Worm (Caenorhabditis elegans): Measurements from ENCODE around the gene lin-37.

Gene lin-37

ce11 chrIII:7114952-7115488 lies 42.7 kb upstream of the lin-37 start, which contains the start of gene nhr-10 (continued):
- TF ChIP-seq sup-37 (GFP tag; optimal IDR thresholded peaks at IDR 0.05) (no peak), nhr-47 (tag; optimal IDR thresholded peaks at IDR 0.05) (peak; percentile 74), lir-3 (tag; optimal IDR thresholded peaks at IDR 0.05; ENCODE audit: poor library complexity) (no peak), fkh-4 (tag; optimal IDR thresholded peaks at IDR 0.05; ENCODE audit: borderline replicate concordance) (no peak)

ce11 chrIII:7112285-7112684 lies 39.9 kb upstream of the lin-37 start:
- TF ChIP-seq fos-1 (tag; optimal IDR thresholded peaks at IDR 0.05): no peak
- TF ChIP-seq nhr-71 (tag; optimal IDR thresholded peaks at IDR 0.05): no peak
- TF ChIP-seq Y116A8C.19 (tag; optimal IDR thresholded peaks at IDR 0.05; ENCODE audit: borderline replicate concordance): no peak
- TF ChIP-seq C34B4.2 (tag; optimal IDR thresholded peaks at IDR 0.05): no peak
- no peak for TF ChIP-seq unc-130 (tag; optimal IDR thresholded peaks at IDR 0.05)
- TF ChIP-seq irx-1 (tag; optimal IDR thresholded peaks at IDR 0.05): no peak
- no peak for TF ChIP-seq rnt-1 (tag; optimal IDR thresholded peaks at IDR 0.05)
- no peak for TF ChIP-seq nhr-77 (tag; optimal IDR thresholded peaks at IDR 0.05)
- no peak for TF ChIP-seq C16A3.4 (tag; optimal IDR thresholded peaks at IDR 0.05)
- no peak for TF ChIP-seq lsy-2 (tag; optimal IDR thresholded peaks at IDR 0.05)
- TF ChIP-seq snu-23 (GFP tag; optimal IDR thresholded peaks at IDR 0.05): no peak
- TF ChIP-seq swsn-7 (tag; optimal IDR thresholded peaks at IDR 0.05): no peak
- TF ChIP-seq zip-4 (GFP tag; optimal IDR thresholded peaks at IDR 0.05): no peak
- no peak for TF ChIP-seq nhr-19 (GFP tag; conservative IDR thresholded peaks at IDR 0.05)

- no peak for TF ChIP-seq hlh-17 (GFP tag; optimal IDR thresholded peaks at IDR 0.05; ENCODE audit: borderline replicate concordance)
- TF ChIP-seq lin-13 (GFP tag; optimal IDR thresholded peaks at IDR 0.05): no peak
- TF ChIP-seq grh-1 (GFP tag; IDR thresholded peaks at IDR 0.05): no peak
- no peak for TF ChIP-seq nhr-77 (tag; optimal IDR thresholded peaks at IDR 0.05)
- no peak for TF ChIP-seq zip-4 (GFP tag; optimal IDR thresholded peaks at IDR 0.05)
- no peak for TF ChIP-seq sup-37 (GFP tag; optimal IDR thresholded peaks at IDR 0.05)
- TF ChIP-seq hpl-2 (GFP tag; optimal IDR thresholded peaks at IDR 0.05): no peak
- TF ChIP-seq ama-1 (optimal IDR thresholded peaks at IDR 0.05): no peak
These were observed 39.4 kb upstream of the lin-37 start, which contains the start of gene B0280.7 for ce11 chrIII:7111793-7112192. B0280.7 (minus strand) TSS chrIII:7111893.

- no peak for TF ChIP-seq dpl-1 (GFP tag; optimal IDR thresholded peaks at IDR 0.05)
- peak; percentile 7 for TF ChIP-seq elt-2 (tag; optimal IDR thresholded peaks at IDR 0.05)
These were observed 35.6 kb upstream of the lin-37 start, which contains the start of gene odd-1 for ce11 chrIII:7107965-7108364. odd-1 (plus strand) TSS chrIII:7108313.

- TF ChIP-seq nhr-11 (tag; optimal IDR thresholded peaks at IDR 0.05) (no peak), elt-2 (tag; optimal IDR thresholded peaks at IDR 0.05) (peak; percentile 48)
These were observed 34.5 kb upstream of the lin-37 start for ce11 chrIII:7106854-7107253.

- no peak for TF ChIP-seq nhr-28 (tag; optimal IDR thresholded peaks at IDR 0.05)
- TF ChIP-seq snpc-4 (tag; optimal IDR thresholded peaks at IDR 0.05): no peak
- no peak for TF ChIP-seq skn-1 (tag; optimal IDR thresholded peaks at IDR 0.05)
- TF ChIP-seq Y116A8C.19 (tag; optimal IDR thresholded peaks at IDR 0.05; ENCODE audit: borderline replicate concordance): no peak
- TF ChIP-seq mab-9 (GFP tag; IDR thresholded peaks at IDR 0.05): no peak
- no peak for TF ChIP-seq C16A3.4 (tag; optimal IDR thresholded peaks at IDR 0.05)
- TF ChIP-seq lin-15B (tag; optimal IDR thresholded peaks at IDR 0.05): no peak
These were observed 31.6 kb upstream of the lin-37 start, which contains the start of gene cpg-2 for ce11 chrIII:7103940-7104440. cpg-2 (minus strand) TSS chrIII:7103990.
